Worm (Caenorhabditis elegans) whole organism, L4/young adult: ENCODE measurements around the gene sra-13.

Experiments used
- W03F9.2 ChIP-seq: fragments of 150-350 bp; optimal IDR thresholded peaks from 2 replicates; lab custom pipeline; 2014; ENCODE audit warnings: missing biosample characterization, missing genetic modification characterization
- him-1 ChIP-seq: sonication (generic microtip); optimal IDR thresholded peaks from 2 replicates; lab custom pipeline; 2016; ENCODE audit warnings: missing genotype, missing genetic modification reagents, missing genetic modification characterization, missing compliant biosample characterization

ce11 chrII:8399997-8400396, 7.5 kb upstream of the sra-13 start:
- no peak for TF ChIP-seq W03F9.2
- no peak for TF ChIP-seq him-1
